Worm (Caenorhabditis elegans) whole organism, late embryonic: ENCODE data around the gene pac-1.

ENCODE experiments used
- C08G9.2 ChIP-seq: sonication (generic microtip); optimal IDR thresholded peaks from 2 replicates; lab custom pipeline; 2016; ENCODE audit warnings: mild to moderate bottlenecking, missing genetic modification characterization, moderate library complexity, missing compliant biosample characterization
- C38D4.7 ChIP-seq: fragments of 200-800 bp; sonication (Bioruptor generic); optimal IDR thresholded peaks from 2 replicates; lab custom pipeline; 2018; ENCODE audit warnings: mild to moderate bottlenecking, missing genetic modification characterization, moderate library complexity, missing compliant biosample characterization
- F13H6.1 ChIP-seq: sonication (generic microtip); optimal IDR thresholded peaks from 2 replicates; lab custom pipeline; 2016; ENCODE audit warnings: missing genetic modification characterization, missing compliant biosample characterization
- K02D7.2 ChIP-seq: sonication (generic microtip); optimal IDR thresholded peaks from 2 replicates; lab custom pipeline; 2017; ENCODE audit warnings: mild to moderate bottlenecking, missing genetic modification characterization, missing compliant biosample characterization
- K09A11.1 ChIP-seq: sonication (generic microtip); optimal IDR thresholded peaks from 2 replicates; lab custom pipeline; 2017; ENCODE audit warnings: antibody characterized with exemption, mild to moderate bottlenecking, missing genetic modification characterization, missing compliant biosample characterization; ENCODE audit not compliant: insufficient read depth
- T23F11.4 ChIP-seq: fragments of 200-800 bp; sonication (Bioruptor generic); optimal IDR thresholded peaks from 2 replicates; lab custom pipeline; 2018; ENCODE audit warnings: mild to moderate bottlenecking, missing genetic modification characterization, missing compliant biosample characterization
- ceh-18 ChIP-seq: sonication (generic microtip); optimal IDR thresholded peaks from 2 replicates; lab custom pipeline; 2016; ENCODE audit warnings: missing genetic modification characterization, missing compliant biosample characterization
- ceh-2 ChIP-seq: sonication (generic microtip); optimal IDR thresholded peaks from 2 replicates; lab custom pipeline; 2016; ENCODE audit warnings: missing genotype, missing genetic modification characterization, missing compliant biosample characterization
- ceh-22 ChIP-seq: sonication (generic microtip); optimal IDR thresholded peaks from 2 replicates; lab custom pipeline; 2017; ENCODE audit warnings: missing biosample characterization, missing genetic modification characterization
- ceh-30 ChIP-seq: fragments of 150-350 bp; optimal IDR thresholded peaks from 2 replicates; lab custom pipeline; 2014; ENCODE audit warnings: missing biosample characterization, missing genetic modification characterization
- ceh-31 ChIP-seq: sonication (generic microtip); optimal IDR thresholded peaks from 2 replicates; lab custom pipeline; 2016; ENCODE audit warnings: missing genetic modification characterization, missing compliant biosample characterization
- ceh-34 ChIP-seq: sonication (generic microtip); optimal IDR thresholded peaks from 2 replicates; lab custom pipeline; 2016; ENCODE audit warnings: mild to moderate bottlenecking, missing genetic modification characterization, missing compliant biosample characterization
- ceh-48 ChIP-seq: sonication (generic microtip); optimal IDR thresholded peaks from 2 replicates; lab custom pipeline; 2016; ENCODE audit warnings: missing genetic modification characterization, inconsistent platforms, missing compliant biosample characterization
- ceh-6 ChIP-seq: fragments of 200-800 bp; sonication (Bioruptor generic); optimal IDR thresholded peaks from 2 replicates; lab custom pipeline; 2018; ENCODE audit warnings: mild to moderate bottlenecking, missing genetic modification characterization, missing compliant biosample characterization
- dve-1 ChIP-seq: sonication (generic microtip); optimal IDR thresholded peaks from 2 replicates; lab custom pipeline; 2017; ENCODE audit warnings: antibody characterized with exemption, mild to moderate bottlenecking, missing genetic modification characterization, missing compliant biosample characterization
- elt-2 ChIP-seq: sonication (generic microtip); optimal IDR thresholded peaks from 2 replicates; lab custom pipeline; 2016; ENCODE audit warnings: missing genetic modification reagents, missing genetic modification characterization, missing compliant biosample characterization
- elt-4 ChIP-seq: sonication (generic microtip); optimal IDR thresholded peaks from 2 replicates; lab custom pipeline; 2016; ENCODE audit warnings: missing genetic modification characterization, missing compliant biosample characterization
- eyg-1 ChIP-seq: sonication (generic microtip); optimal IDR thresholded peaks from 2 replicates; lab custom pipeline; 2016; ENCODE audit warnings: missing genotype, missing genetic modification characterization, missing compliant biosample characterization
- fkh-10 ChIP-seq: fragments of 150-350 bp; optimal IDR thresholded peaks from 2 replicates; lab custom pipeline; 2014; ENCODE audit warnings: missing biosample characterization, missing genetic modification reagents, missing genetic modification characterization
- fkh-6 ChIP-seq: sonication (generic microtip); optimal IDR thresholded peaks from 2 replicates; lab custom pipeline; 2016; ENCODE audit warnings: missing genetic modification characterization, missing compliant biosample characterization
- gmeb-2 ChIP-seq: sonication (generic microtip); optimal IDR thresholded peaks from 2 replicates; lab custom pipeline; 2016; ENCODE audit warnings: missing genetic modification characterization, inconsistent platforms, missing compliant biosample characterization
- hlh-15 ChIP-seq: sonication (generic microtip); optimal IDR thresholded peaks from 2 replicates; lab custom pipeline; 2016; ENCODE audit warnings: missing genetic modification characterization, missing compliant biosample characterization
- hlh-30 ChIP-seq: sonication (generic microtip); optimal IDR thresholded peaks from 2 replicates; lab custom pipeline; 2017; ENCODE audit warnings: antibody characterized with exemption, missing genetic modification characterization, missing compliant biosample characterization; ENCODE audit not compliant: insufficient read depth
- hlh-6 ChIP-seq: sonication (generic microtip); optimal IDR thresholded peaks from 2 replicates; lab custom pipeline; 2016; ENCODE audit warnings: missing genotype, missing genetic modification characterization, missing compliant biosample characterization
- hlh-8 ChIP-seq: sonication (generic microtip); optimal IDR thresholded peaks from 2 replicates; lab custom pipeline; 2016; ENCODE audit warnings: missing genotype, missing genetic modification characterization, missing compliant biosample characterization
- lim-6 ChIP-seq: sonication (generic microtip); optimal IDR thresholded peaks from 2 replicates; lab custom pipeline; 2016; ENCODE audit warnings: missing genetic modification characterization, missing compliant biosample characterization
- nfya-1 ChIP-seq: sonication (generic microtip); optimal IDR thresholded peaks from 2 replicates; lab custom pipeline; 2017; ENCODE audit warnings: missing genetic modification characterization, mild to moderate bottlenecking, missing compliant biosample characterization, antibody characterized with exemption, moderate library complexity
- pag-3 ChIP-seq: sonication (generic microtip); optimal IDR thresholded peaks from 2 replicates; lab custom pipeline; 2016; ENCODE audit warnings: missing compliant biosample characterization, missing genetic modification characterization, borderline replicate concordance
- pax-1 ChIP-seq: fragments of 150-350 bp; optimal IDR thresholded peaks from 2 replicates; lab custom pipeline; 2014; ENCODE audit warnings: missing biosample characterization, missing genetic modification characterization
- pha-2 ChIP-seq: sonication (generic microtip); optimal IDR thresholded peaks from 2 replicates; lab custom pipeline; 2017; ENCODE audit warnings: mild to moderate bottlenecking, missing genetic modification characterization, missing compliant biosample characterization
- pha-4 ChIP-seq: fragments of 150-350 bp; optimal IDR thresholded peaks from 2 replicates; lab custom pipeline; 2018; ENCODE audit warnings: missing biosample characterization, missing genetic modification reagents, missing genetic modification characterization
- pros-1 ChIP-seq: fragments of 150-350 bp; optimal IDR thresholded peaks from 2 replicates; lab custom pipeline; 2014; ENCODE audit warnings: missing biosample characterization, missing genetic modification reagents, missing genetic modification characterization
- rnt-1 ChIP-seq: sonication (generic microtip); optimal IDR thresholded peaks from 2 replicates; lab custom pipeline; 2016; ENCODE audit warnings: missing genetic modification characterization, missing compliant biosample characterization
- ttx-3 ChIP-seq: sonication (generic microtip); optimal IDR thresholded peaks from 2 replicates; lab custom pipeline; 2016; ENCODE audit warnings: missing genetic modification reagents, missing genetic modification characterization, missing compliant biosample characterization
- unc-3 ChIP-seq, 2 experiments: fragments of 200-800 bp in 1 of 2; sonication (Bioruptor generic) in 1 of 2; sonication (generic microtip) in 1 of 2; conservative IDR thresholded peaks in 1 of 2; optimal IDR thresholded peaks in 1 of 2; 2 replicates each; pipeline versions ENCODE4 v1.3.6 to Lab custom; 2016 to 2022; ENCODE audit warnings: missing compliant biosample characterization in 2 of 2, missing genetic modification characterization in 2 of 2, missing genetic modification reagents in 1 of 2
- unc-42 ChIP-seq: sonication (generic microtip); optimal IDR thresholded peaks from 2 replicates; lab custom pipeline; 2016; ENCODE audit warnings: missing genotype, missing genetic modification characterization, missing compliant biosample characterization
- unc-55 ChIP-seq: sonication (generic microtip); optimal IDR thresholded peaks from 2 replicates; lab custom pipeline; 2017; ENCODE audit warnings: missing biosample characterization, missing genetic modification reagents, missing genetic modification characterization
- unc-86 ChIP-seq: sonication (generic microtip); optimal IDR thresholded peaks from 2 replicates; lab custom pipeline; 2016; ENCODE audit warnings: missing genetic modification characterization, missing compliant biosample characterization
- ztf-16 ChIP-seq: sonication (generic microtip); optimal IDR thresholded peaks from 2 replicates; lab custom pipeline; 2017; ENCODE audit warnings: missing genetic modification characterization, missing compliant biosample characterization

The pac-1 gene

DNA sequence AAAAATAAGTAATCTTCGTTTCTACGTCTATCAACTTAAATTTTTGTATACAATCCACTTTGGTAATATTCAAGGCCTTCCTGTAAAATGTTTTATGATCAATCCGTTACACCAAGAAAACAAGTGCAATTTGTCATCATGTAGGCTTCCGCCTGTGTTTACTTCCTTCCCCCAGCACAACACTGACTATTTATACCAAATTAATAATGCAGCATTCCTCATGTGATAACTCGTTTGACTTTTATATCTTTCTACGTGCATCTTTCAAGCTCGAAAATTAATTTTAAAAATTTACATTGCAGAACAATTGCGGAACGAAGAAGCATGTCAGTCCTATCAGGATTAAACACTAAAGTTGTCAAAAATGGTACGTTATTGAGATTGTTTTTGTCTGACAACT, 59.7 kb downstream of the pac-1 start, which contains the start of gene gsto-2:
TSS of gene gsto-2 (plus strand) at position 301 of the 400 bp plus-strand sequence.
- TF ChIP-seq pros-1 (tag; lab: Kevin White, UChicago) (no peak), unc-42 (tag; lab: Kevin White, UChicago) (no peak), K09A11.1 (tag; lab: Kevin White, UChicago) (no peak), ceh-2 (no peak), C08G9.2 (no peak), ceh-6 (GFP tag; lab: Kevin White, UChicago) (no peak), eyg-1 (tag; lab: Kevin White, UChicago) (no peak), ttx-3 (tag; lab: Kevin White, UChicago) (no peak), ceh-18 (tag; lab: Kevin White, UChicago) (no peak), pha-4 (tag; lab: Kevin White, UChicago) (no peak), pha-2 (tag; lab: Kevin White, UChicago) (no peak), C38D4.7 (GFP tag; lab: Kevin White, UChicago) (no peak), elt-4 (no peak), gmeb-2 (tag; lab: Kevin White, UChicago) (no peak), ceh-30 (tag; lab: Kevin White, UChicago) (no peak)

DNA sequence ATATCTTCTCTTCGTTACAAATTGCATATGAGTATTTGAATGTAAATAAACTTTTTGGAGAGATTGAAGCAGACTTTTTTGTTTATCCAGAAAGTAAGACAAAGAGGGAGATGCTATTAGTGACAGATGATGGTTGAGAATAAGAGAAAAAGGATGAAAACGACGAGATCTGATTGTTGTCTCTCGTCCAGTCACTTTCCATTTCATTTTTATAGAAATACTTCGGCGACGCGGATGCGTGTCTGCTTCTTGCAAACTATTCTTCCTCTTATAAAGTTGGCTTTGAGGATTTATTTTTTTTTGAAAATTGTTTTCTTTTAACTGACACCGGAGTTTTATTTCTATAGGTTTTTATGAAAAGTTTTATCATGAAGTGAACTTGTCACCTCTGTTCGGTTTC, 60.9 kb downstream of the pac-1 start:
- no peak for TF ChIP-seq C38D4.7 (GFP tag; lab: Kevin White, UChicago)
- TF ChIP-seq pha-2 (tag; lab: Kevin White, UChicago), result no peak
- no peak for TF ChIP-seq lim-6
- TF ChIP-seq ceh-22 (tag; lab: Kevin White, UChicago), result no peak
- TF ChIP-seq hlh-8, result no peak
- no peak for TF ChIP-seq ceh-6 (GFP tag; lab: Kevin White, UChicago)
- TF ChIP-seq ceh-48, result no peak
- TF ChIP-seq dve-1, result no peak
- no peak for TF ChIP-seq elt-2 (tag; lab: Kevin White, UChicago)
- no peak for TF ChIP-seq fkh-10 (GFP tag; lab: Kevin White, UChicago)

DNA sequence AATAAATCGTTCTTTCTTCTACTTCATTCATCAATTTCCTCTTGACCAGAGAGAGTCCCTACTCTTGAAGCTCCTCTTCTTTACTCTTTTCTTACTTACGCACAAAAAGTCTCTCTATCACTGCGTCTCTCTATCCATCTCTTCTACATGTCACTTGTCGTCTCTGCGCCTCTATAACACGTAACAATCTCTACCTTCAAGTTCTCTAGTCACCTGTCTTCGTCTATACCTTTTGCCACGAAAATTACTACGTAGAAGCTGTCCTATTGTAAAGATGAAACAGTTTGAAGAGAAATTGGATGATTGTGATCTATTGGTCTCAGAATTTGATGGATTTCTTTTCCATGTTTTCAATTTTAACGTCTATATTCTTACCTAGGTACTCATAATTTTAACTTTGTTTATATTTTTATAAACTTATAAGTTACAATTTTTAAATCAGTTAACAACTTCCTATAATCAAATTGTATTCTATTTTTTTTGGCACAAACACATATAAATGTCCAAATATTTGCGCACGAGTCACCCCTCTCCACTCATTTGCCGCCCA, 62.1 kb downstream of the pac-1 start, which contains the start of gene C02D5.2:
TSS of gene C02D5.2 (plus strand) at position 500 of the 550 bp plus-strand sequence.
- peak; percentile 97 for TF ChIP-seq unc-55
- TF ChIP-seq ceh-31 (tag; lab: Kevin White, UChicago), result peak; percentile 12
- no peak for TF ChIP-seq T23F11.4 (GFP tag; lab: Kevin White, UChicago)
- peak; percentile 35 for TF ChIP-seq ceh-34
- TF ChIP-seq unc-86 (tag; lab: Kevin White, UChicago), result no peak
- no peak for TF ChIP-seq pha-2 (tag; lab: Kevin White, UChicago)
- TF ChIP-seq pax-1 (tag; lab: Kevin White, UChicago), result no peak
- TF ChIP-seq hlh-30, result peak; percentile 12
- TF ChIP-seq hlh-6 (tag; lab: Kevin White, UChicago), result no peak
- TF ChIP-seq nfya-1 (tag; lab: Kevin White, UChicago), result peak; percentile 28
- no peak for TF ChIP-seq C08G9.2
- peak; percentile 19 for TF ChIP-seq rnt-1 (tag; lab: Kevin White, UChicago)
- no peak for TF ChIP-seq pag-3 (tag; lab: Kevin White, UChicago)
- no peak for TF ChIP-seq F13H6.1 (tag; lab: Kevin White, UChicago)

DNA sequence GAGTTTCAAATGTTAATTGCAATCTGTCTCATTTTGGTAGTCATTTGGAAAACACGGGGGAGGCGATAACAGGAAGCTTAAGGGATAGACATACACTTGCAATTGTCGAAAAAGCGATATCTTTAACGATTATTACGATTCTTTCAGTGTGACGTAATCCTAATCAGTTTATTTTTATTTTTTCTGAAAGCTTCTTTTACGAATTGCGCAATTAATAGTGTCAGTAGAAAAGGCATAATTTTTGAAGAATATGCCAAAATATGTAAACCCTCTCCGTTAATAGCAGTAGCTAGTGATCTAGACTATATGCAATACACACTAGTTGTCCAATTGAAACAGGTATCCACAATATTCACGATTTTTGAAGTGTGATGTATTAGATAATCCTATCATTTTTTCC, 65.6 kb downstream of the pac-1 start:
- TF ChIP-seq F13H6.1 (tag; lab: Kevin White, UChicago) (no peak), hlh-15 (tag; lab: Kevin White, UChicago) (no peak), K02D7.2 (tag; lab: Kevin White, UChicago) (no peak), ztf-16 (no peak), fkh-6 (tag; lab: Kevin White, UChicago) (no peak), unc-86 (tag; lab: Kevin White, UChicago) (no peak), ttx-3 (tag; lab: Kevin White, UChicago) (no peak), ceh-2 (no peak), unc-3 (GFP tag; conservative IDR thresholded peaks at IDR 0.05; lab: Robert Waterston, UW) (no peak), unc-3 (tag; optimal IDR thresholded peaks at IDR 0.05; lab: Kevin White, UChicago) (no peak)
